Worm (Caenorhabditis elegans) whole organism, L1 larva: ENCODE data around the gene Y11D7A.5.
A peak's percentile ranks its signal among the peaks of the same experiment; 100 is the strongest.

ENCODE experiments used
- C04F5.9 ChIP-seq: sonication (generic microtip); optimal IDR thresholded peaks from 2 replicates; lab custom pipeline; 2016; ENCODE audit warnings: missing genetic modification characterization, missing compliant biosample characterization
- C34B4.2 ChIP-seq: sonication (generic microtip); optimal IDR thresholded peaks from 2 replicates; lab custom pipeline; 2017; ENCODE audit warnings: mild to moderate bottlenecking, missing genetic modification characterization, missing compliant biosample characterization
- Y116A8C.19 ChIP-seq: sonication (generic microtip); optimal IDR thresholded peaks from 2 replicates; lab custom pipeline; 2016; ENCODE audit warnings: missing compliant biosample characterization, missing genetic modification characterization, borderline replicate concordance
- aha-1 ChIP-seq: fragments of 150-350 bp; optimal IDR thresholded peaks from 2 replicates; lab custom pipeline; 2014; ENCODE audit warnings: missing biosample characterization, missing genetic modification characterization
- aly-2 ChIP-seq: fragments of 150-350 bp; optimal IDR thresholded peaks from 2 replicates; lab custom pipeline; 2014; ENCODE audit warnings: missing biosample characterization, missing genetic modification characterization
- ama-1 ChIP-seq: fragments of 150-350 bp; optimal IDR thresholded peaks from 2 replicates; lab custom pipeline; 2014
- blmp-1 ChIP-seq: fragments of 150-350 bp; optimal IDR thresholded peaks from 2 replicates; lab custom pipeline; 2014; ENCODE audit warnings: missing biosample characterization, missing genetic modification characterization
- ceh-8 ChIP-seq: fragments of 200-800 bp; sonication (Bioruptor generic); optimal IDR thresholded peaks from 2 replicates; lab custom pipeline; 2018; ENCODE audit warnings: mild to moderate bottlenecking, missing genetic modification characterization, moderate library complexity, missing compliant biosample characterization
- ceh-82 ChIP-seq, 3 experiments: fragments of 150-350 bp in 1 of 3; sonication (generic microtip) in 2 of 3; optimal IDR thresholded peaks; 2 replicates each; lab custom pipeline; 2014 to 2017; ENCODE audit warnings: missing biosample characterization in 3 of 3, missing genetic modification characterization in 3 of 3
- ces-1 ChIP-seq: fragments of 150-350 bp; optimal IDR thresholded peaks from 2 replicates; lab custom pipeline; 2014; ENCODE audit warnings: missing biosample characterization, missing genetic modification reagents, missing genetic modification characterization
- dpl-1 ChIP-seq, 3 experiments: fragments of 150-350 bp in 2 of 3; sonication (generic microtip) in 1 of 3; optimal IDR thresholded peaks; 2 replicates each; lab custom pipeline; 2014 to 2017; ENCODE audit warnings: missing biosample characterization in 3 of 3, missing genetic modification characterization in 3 of 3, missing genetic modification reagents in 3 of 3
- efl-1 ChIP-seq, 4 experiments: fragments of 150-350 bp; optimal IDR thresholded peaks in 3 of 4; peaks in 1 of 4; 1 replicate in 1 of 4; 2 replicates in 3 of 4; lab custom pipeline; 2014; ENCODE audit warnings: missing biosample characterization in 2 of 4, missing genetic modification characterization in 2 of 4, missing genetic modification reagents in 2 of 4
- elt-2 ChIP-seq: sonication (generic microtip); optimal IDR thresholded peaks from 2 replicates; lab custom pipeline; 2016; ENCODE audit warnings: missing genetic modification characterization, mild to moderate bottlenecking, inconsistent platforms, missing compliant biosample characterization, missing genetic modification reagents
- fkh-10 ChIP-seq: sonication (generic microtip); optimal IDR thresholded peaks from 2 replicates; lab custom pipeline; 2017; ENCODE audit warnings: missing biosample characterization, missing genetic modification reagents, missing genetic modification characterization
- fkh-4 ChIP-seq: sonication (generic microtip); optimal IDR thresholded peaks from 2 replicates; lab custom pipeline; 2016; ENCODE audit warnings: missing compliant biosample characterization, missing genetic modification characterization, borderline replicate concordance
- fkh-8 ChIP-seq: sonication (generic microtip); optimal IDR thresholded peaks from 2 replicates; lab custom pipeline; 2016; ENCODE audit warnings: mild to moderate bottlenecking, missing genetic modification characterization, missing compliant biosample characterization
- fos-1 ChIP-seq: fragments of 150-350 bp; optimal IDR thresholded peaks from 2 replicates; lab custom pipeline; 2014; ENCODE audit warnings: missing biosample characterization, missing genetic modification characterization
- hpl-2 ChIP-seq: fragments of 150-350 bp; optimal IDR thresholded peaks from 2 replicates; lab custom pipeline; 2014; ENCODE audit warnings: missing biosample characterization, missing genetic modification reagents, missing genetic modification characterization
- isw-1 ChIP-seq: fragments of 200-800 bp; sonication (Bioruptor generic); IDR thresholded peaks from 2 replicates; pipeline ENCODE4 v1.3.6; 2022; ENCODE audit warnings: missing genetic modification characterization, missing compliant biosample characterization
- lin-13 ChIP-seq: fragments of 150-350 bp; optimal IDR thresholded peaks from 2 replicates; lab custom pipeline; 2014; ENCODE audit warnings: missing biosample characterization, missing genetic modification reagents, missing genetic modification characterization
- lin-14 ChIP-seq: fragments of 200-800 bp; sonication (Bioruptor generic); optimal IDR thresholded peaks from 2 replicates; lab custom pipeline; 2018; ENCODE audit warnings: mild to moderate bottlenecking, missing genetic modification characterization, moderate library complexity, missing compliant biosample characterization
- lin-15B ChIP-seq: fragments of 150-350 bp; sonication (generic microtip); optimal IDR thresholded peaks from 3 replicates; lab custom pipeline; 2014; ENCODE audit warnings: missing biosample characterization, missing genetic modification characterization
- lir-3 ChIP-seq: sonication (generic microtip); optimal IDR thresholded peaks from 2 replicates; lab custom pipeline; 2016; ENCODE audit warnings: mild to moderate bottlenecking, missing genetic modification characterization, moderate library complexity, missing compliant biosample characterization; ENCODE audit not compliant: poor library complexity
- lsy-2 ChIP-seq, 2 experiments: fragments of 150-350 bp; optimal IDR thresholded peaks; 2 replicates each; lab custom pipeline; 2014; ENCODE audit warnings: missing biosample characterization in 2 of 2, missing genetic modification characterization in 2 of 2
- mab-9 ChIP-seq: fragments of 200-800 bp; sonication (Bioruptor generic); IDR thresholded peaks from 2 replicates; pipeline ENCODE4 v1.3.6; 2022; ENCODE audit warnings: missing genetic modification reagents, missing genetic modification characterization, missing compliant biosample characterization
- mdl-1 ChIP-seq, 2 experiments: fragments of 150-350 bp; optimal IDR thresholded peaks; 2 replicates each; lab custom pipeline; 2014 to 2017; ENCODE audit warnings: missing biosample characterization in 2 of 2, missing genetic modification characterization in 2 of 2, inconsistent platforms in 1 of 2
- mep-1 ChIP-seq: fragments of 150-350 bp; optimal IDR thresholded peaks from 2 replicates; lab custom pipeline; 2014; ENCODE audit warnings: missing biosample characterization, missing genetic modification characterization
- nhr-11 ChIP-seq: fragments of 150-350 bp; optimal IDR thresholded peaks from 2 replicates; lab custom pipeline; 2014; ENCODE audit warnings: missing biosample characterization, missing genetic modification characterization
- nhr-20 ChIP-seq: sonication (generic microtip); optimal IDR thresholded peaks from 2 replicates; lab custom pipeline; 2016; ENCODE audit warnings: mild to moderate bottlenecking, missing genetic modification characterization, missing compliant biosample characterization
- nhr-28 ChIP-seq: fragments of 150-350 bp; optimal IDR thresholded peaks from 2 replicates; lab custom pipeline; 2014; ENCODE audit warnings: missing biosample characterization, missing genetic modification characterization
- nhr-71 ChIP-seq: sonication (generic microtip); optimal IDR thresholded peaks from 2 replicates; lab custom pipeline; 2016; ENCODE audit warnings: mild to moderate bottlenecking, missing genetic modification characterization, moderate library complexity, missing compliant biosample characterization
- nhr-76 ChIP-seq: sonication (generic microtip); optimal IDR thresholded peaks from 2 replicates; lab custom pipeline; 2017; ENCODE audit warnings: missing biosample characterization, missing genetic modification characterization
- nhr-77 ChIP-seq: fragments of 150-350 bp; optimal IDR thresholded peaks from 2 replicates; lab custom pipeline; 2014; ENCODE audit warnings: missing biosample characterization, missing genetic modification characterization
- nhr-84 ChIP-seq: sonication (generic microtip); optimal IDR thresholded peaks from 2 replicates; lab custom pipeline; 2017; ENCODE audit warnings: missing biosample characterization, missing genetic modification characterization
- pax-3 ChIP-seq: fragments of 200-800 bp; sonication (Bioruptor generic); optimal IDR thresholded peaks from 2 replicates; lab custom pipeline; 2018; ENCODE audit warnings: mild to moderate bottlenecking, missing genetic modification characterization, moderate library complexity, missing compliant biosample characterization
- rnt-1 ChIP-seq: sonication (generic microtip); optimal IDR thresholded peaks from 2 replicates; lab custom pipeline; 2016; ENCODE audit warnings: mild to moderate bottlenecking, missing genetic modification characterization, moderate library complexity, missing compliant biosample characterization
- snu-23 ChIP-seq: sonication (generic microtip); optimal IDR thresholded peaks from 2 replicates; lab custom pipeline; 2016; ENCODE audit warnings: missing genetic modification characterization, missing compliant biosample characterization
- sox-4 ChIP-seq: sonication (generic microtip); optimal IDR thresholded peaks from 2 replicates; lab custom pipeline; 2016; ENCODE audit warnings: missing genetic modification characterization, missing compliant biosample characterization
- sptf-1 ChIP-seq: fragments of 150-350 bp; optimal IDR thresholded peaks from 2 replicates; lab custom pipeline; 2014; ENCODE audit warnings: missing biosample characterization, missing genetic modification characterization
- swsn-7 ChIP-seq: sonication (generic microtip); optimal IDR thresholded peaks from 2 replicates; lab custom pipeline; 2016; ENCODE audit warnings: missing genetic modification characterization, missing compliant biosample characterization
- tbx-2 ChIP-seq: sonication (generic microtip); optimal IDR thresholded peaks from 2 replicates; lab custom pipeline; 2016; ENCODE audit warnings: missing genetic modification characterization, missing compliant biosample characterization
- tlp-1 ChIP-seq: fragments of 150-350 bp; optimal IDR thresholded peaks from 2 replicates; lab custom pipeline; 2014; ENCODE audit warnings: missing biosample characterization, missing genetic modification characterization
- unc-30 ChIP-seq: sonication (generic microtip); optimal IDR thresholded peaks from 2 replicates; lab custom pipeline; 2017; ENCODE audit warnings: missing biosample characterization, missing genetic modification characterization
- unc-62 ChIP-seq: fragments of 150-350 bp; optimal IDR thresholded peaks from 2 replicates; lab custom pipeline; 2014; ENCODE audit warnings: missing biosample characterization, missing genetic modification reagents, missing genetic modification characterization
- unc-98 ChIP-seq: fragments of 200-800 bp; sonication (Bioruptor generic); IDR thresholded peaks from 2 replicates; pipeline ENCODE4 v1.3.6; 2022; ENCODE audit warnings: missing genetic modification characterization, missing compliant biosample characterization
- xbp-1 ChIP-seq: sonication (generic microtip); optimal IDR thresholded peaks from 2 replicates; lab custom pipeline; 2016; ENCODE audit warnings: missing genetic modification characterization, missing compliant biosample characterization
- ztf-11 ChIP-seq, 2 experiments: sonication (generic microtip); optimal IDR thresholded peaks; 2 replicates each; lab custom pipeline; 2016 to 2017; ENCODE audit warnings: missing genetic modification characterization in 2 of 2, missing biosample characterization in 1 of 2, missing compliant biosample characterization in 1 of 2
- ztf-4 ChIP-seq: fragments of 150-350 bp; optimal IDR thresholded peaks from 2 replicates; lab custom pipeline; 2014; ENCODE audit warnings: missing biosample characterization, missing genetic modification characterization

The Y11D7A.5 gene

ce11 chrIV:9261687-9262086 is 16.4 kb upstream of the Y11D7A.5 start, which contains the start of gene col-120:
TSS of gene col-120 (minus strand) at chrIV:9261787.
- TF ChIP-seq unc-98 (GFP tag; lab: Robert Waterston, UW) (no peak), nhr-77 (tag; lab: Kevin White, UChicago) (no peak), tlp-1 (tag; lab: Kevin White, UChicago) (no peak), efl-1 (optimal IDR thresholded peaks at IDR 0.05; lab: Kevin White, UChicago) (no peak), efl-1 (GFP tag; optimal IDR thresholded peaks at IDR 0.05 in 1 of 2; lab: Kevin White, UChicago) (no peak), mep-1 (tag; lab: Kevin White, UChicago) (no peak), fkh-10 (GFP tag; lab: Kevin White, UChicago) (no peak), isw-1 (GFP tag; lab: Robert Waterston, UW) (no peak)
- TF ChIP-seq, all 84 proteins: peak for 0

- TF ChIP-seq efl-1 (optimal IDR thresholded peaks at IDR 0.05; lab: Kevin White, UChicago) (no peak), efl-1 (GFP tag; optimal IDR thresholded peaks at IDR 0.05 in 1 of 2; lab: Kevin White, UChicago) (peak in 1 of 2 experiments; percentile 70), ceh-82 (tag; optimal IDR thresholded peaks at IDR 0.05; lab: Kevin White, UChicago) (no peak)
Observed at ce11 chrIV:9260826-9261225, 15.5 kb upstream of the Y11D7A.5 start.

ce11 chrIV:9260334-9260733 is 15.0 kb upstream of the Y11D7A.5 start:
- peak; percentile 36 for TF ChIP-seq tbx-2 (tag; lab: Kevin White, UChicago)
- TF ChIP-seq mab-9 = no peak
- peak; percentile 43 for TF ChIP-seq swsn-7 (tag; lab: Kevin White, UChicago)
- peak; percentile 63 for TF ChIP-seq nhr-71 (tag; lab: Kevin White, UChicago)
- TF ChIP-seq hpl-2 (GFP tag; lab: Kevin White, UChicago) = no peak
- no peak for TF ChIP-seq nhr-11
- no peak for TF ChIP-seq lir-3 (tag; lab: Kevin White, UChicago)
- no peak for TF ChIP-seq tlp-1 (tag; lab: Kevin White, UChicago)
- no peak for TF ChIP-seq unc-62 (GFP tag; lab: Kevin White, UChicago)
- TF ChIP-seq nhr-84 (tag; lab: Kevin White, UChicago) = no peak
- no peak for TF ChIP-seq fkh-10 (GFP tag; lab: Kevin White, UChicago)
- TF ChIP-seq nhr-20 (tag; lab: Kevin White, UChicago) = peak; percentile 38
- TF ChIP-seq Y116A8C.19 (tag; lab: Kevin White, UChicago) = no peak
- no peak for TF ChIP-seq rnt-1 (tag; lab: Kevin White, UChicago)
- no peak for TF ChIP-seq aha-1 (tag; lab: Kevin White, UChicago)
- TF ChIP-seq mdl-1 (tag; optimal IDR thresholded peaks at IDR 0.05; lab: Kevin White, UChicago) = no peak
- peak; percentile 60 to 71 for TF ChIP-seq lsy-2 (tag; optimal IDR thresholded peaks at IDR 0.05; lab: Kevin White, UChicago)
- TF ChIP-seq nhr-28 (tag; lab: Kevin White, UChicago) = no peak
- TF ChIP-seq ztf-11 (tag; optimal IDR thresholded peaks at IDR 0.05; lab: Kevin White, UChicago) = no peak
- TF ChIP-seq ces-1 (GFP tag; lab: Kevin White, UChicago) = no peak
- peak; percentile 31 for TF ChIP-seq aly-2 (tag; lab: Kevin White, UChicago)
- no peak for TF ChIP-seq sptf-1 (tag; lab: Kevin White, UChicago)
- no peak for TF ChIP-seq elt-2 (tag; lab: Kevin White, UChicago)
- no peak for TF ChIP-seq fos-1 (tag; lab: Kevin White, UChicago)
- TF ChIP-seq fkh-4 (tag; lab: Kevin White, UChicago) = no peak
- peak; percentile 56 for TF ChIP-seq xbp-1
- peak in 1 of 3 experiments; percentile 7 for TF ChIP-seq ceh-82 (tag; optimal IDR thresholded peaks at IDR 0.05; lab: Kevin White, UChicago)
- no peak for TF ChIP-seq lin-14
- no peak for TF ChIP-seq sox-4 (tag; lab: Kevin White, UChicago)
- TF ChIP-seq unc-30 = no peak
- TF ChIP-seq pax-3 = no peak
- no peak for TF ChIP-seq C34B4.2 (tag; lab: Kevin White, UChicago)
- no peak for TF ChIP-seq fkh-8 (tag; lab: Kevin White, UChicago)
- no peak for TF ChIP-seq nhr-77 (tag; lab: Kevin White, UChicago)
- no peak for TF ChIP-seq lin-15B (tag; lab: Kevin White, UChicago)
- TF ChIP-seq ztf-4 (tag; lab: Kevin White, UChicago) = no peak
- no peak for TF ChIP-seq lin-13 (GFP tag; lab: Kevin White, UChicago)
- TF ChIP-seq C04F5.9 (tag; lab: Kevin White, UChicago) = no peak
- peak; percentile 38 for TF ChIP-seq blmp-1 (tag; lab: Kevin White, UChicago)
- no peak for TF ChIP-seq nhr-76 (tag; lab: Kevin White, UChicago)
- TF ChIP-seq ceh-8 (GFP tag; lab: Kevin White, UChicago) = no peak
- peak in 2 of 3 experiments; percentile 26 to 59 for TF ChIP-seq dpl-1 (GFP tag; optimal IDR thresholded peaks at IDR 0.05; lab: Kevin White, UChicago)
- TF ChIP-seq snu-23 (GFP tag; lab: Kevin White, UChicago) = peak; percentile 60
- no peak for TF ChIP-seq ama-1 (lab: Kevin White, UChicago)
